Worm (Caenorhabditis elegans) whole organism, L2 larva: ENCODE measurements around the gene F43G6.17.

Experiments used
- ama-1 ChIP-seq: fragments of 150-350 bp; optimal IDR thresholded peaks from 2 replicates; lab custom pipeline; 2018; ENCODE audit warnings: inconsistent platforms
- dmd-4 ChIP-seq: sonication (generic microtip); optimal IDR thresholded peaks from 2 replicates; lab custom pipeline; 2017; ENCODE audit warnings: missing biosample characterization, missing genetic modification characterization
- egl-27 ChIP-seq: sonication (generic microtip); optimal IDR thresholded peaks from 3 replicates; lab custom pipeline; 2017; ENCODE audit warnings: missing biosample characterization, missing genetic modification reagents, missing genetic modification characterization
- fos-1 ChIP-seq: fragments of 150-350 bp; optimal IDR thresholded peaks from 2 replicates; lab custom pipeline; 2014; ENCODE audit warnings: missing biosample characterization, missing genetic modification characterization
- lin-11 ChIP-seq: fragments of 150-350 bp; sonication (generic microtip); optimal IDR thresholded peaks from 2 replicates; lab custom pipeline; 2014; ENCODE audit warnings: missing biosample characterization, missing genetic modification characterization, inconsistent platforms, mixed read lengths
- lin-39 ChIP-seq: fragments of 150-350 bp; optimal IDR thresholded peaks from 2 replicates; lab custom pipeline; 2014; ENCODE audit warnings: missing biosample characterization, missing genetic modification reagents, missing genetic modification characterization
- nhr-10 ChIP-seq: sonication (generic microtip); optimal IDR thresholded peaks from 2 replicates; lab custom pipeline; 2017; ENCODE audit warnings: missing biosample characterization, missing genetic modification characterization
- nhr-11 ChIP-seq: fragments of 150-350 bp; optimal IDR thresholded peaks from 2 replicates; lab custom pipeline; 2014; ENCODE audit warnings: missing biosample characterization, missing genetic modification characterization
- nhr-12 ChIP-seq: fragments of 150-350 bp; optimal IDR thresholded peaks from 2 replicates; lab custom pipeline; 2014; ENCODE audit warnings: missing biosample characterization, missing genetic modification characterization
- nhr-237 ChIP-seq: fragments of 150-350 bp; optimal IDR thresholded peaks from 2 replicates; lab custom pipeline; 2014; ENCODE audit warnings: missing biosample characterization, missing genetic modification characterization
- snpc-4 ChIP-seq: fragments of 150-350 bp; optimal IDR thresholded peaks from 2 replicates; lab custom pipeline; 2014; ENCODE audit warnings: missing biosample characterization, missing genetic modification characterization
- unc-39 ChIP-seq: fragments of 150-350 bp; optimal IDR thresholded peaks from 2 replicates; lab custom pipeline; 2014; ENCODE audit warnings: missing biosample characterization, missing genetic modification characterization
- ztf-1 ChIP-seq: fragments of 200-800 bp; sonication (Bioruptor generic); conservative IDR thresholded peaks from 2 replicates; pipeline ENCODE4 v1.3.6; 2022; ENCODE audit warnings: missing genetic modification characterization, missing compliant biosample characterization

- TF ChIP-seq nhr-12 (no peak), snpc-4 (tag; lab: Kevin White, UChicago) (no peak), lin-39 (tag; lab: Kevin White, UChicago) (no peak), lin-11 (no peak), ama-1 (lab: Kevin White, UChicago) (no peak), fos-1 (tag; lab: Kevin White, UChicago) (no peak), unc-39 (tag; lab: Kevin White, UChicago) (no peak), nhr-10 (tag; lab: Kevin White, UChicago) (no peak), ztf-1 (no peak), nhr-11 (tag; lab: Kevin White, UChicago) (no peak), dmd-4 (tag; lab: Kevin White, UChicago) (no peak), egl-27 (tag; lab: Kevin White, UChicago) (no peak), nhr-237 (no peak)
Observed at ce11 chrII:11765506-11766152, 36.9 kb upstream of the F43G6.17 start.
